Worm (Caenorhabditis elegans) whole organism, young adult: ENCODE results near the gene garr-1.

Experiments
- B0261.1 ChIP-seq: sonication (generic microtip); optimal IDR thresholded peaks from 2 replicates; lab custom pipeline; 2016; ENCODE audit warnings: mild to moderate bottlenecking, missing genetic modification characterization, moderate library complexity, missing compliant biosample characterization
- ZK185.1 ChIP-seq: sonication (generic microtip); optimal IDR thresholded peaks from 2 replicates; lab custom pipeline; 2016; ENCODE audit warnings: mild to moderate bottlenecking, missing genetic modification characterization, missing compliant biosample characterization; ENCODE audit not compliant: poor library complexity, severe bottlenecking
- ccch-3 ChIP-seq: fragments of 200-800 bp; sonication (Bioruptor generic); optimal IDR thresholded peaks from 2 replicates; lab custom pipeline; 2018; ENCODE audit warnings: mild to moderate bottlenecking, missing genetic modification characterization, missing compliant biosample characterization
- die-1 ChIP-seq: sonication (generic microtip); optimal IDR thresholded peaks from 2 replicates; lab custom pipeline; 2016; ENCODE audit warnings: missing genotype, mild to moderate bottlenecking, missing genetic modification characterization, missing compliant biosample characterization
- egl-44 ChIP-seq: fragments of 200-800 bp; sonication (Bioruptor generic); IDR thresholded peaks from 2 replicates; pipeline ENCODE4 v1.3.6; 2022; ENCODE audit warnings: missing genetic modification reagents, missing genetic modification characterization, missing compliant biosample characterization
- hrde-1 ChIP-seq: sonication (generic microtip); optimal IDR thresholded peaks from 2 replicates; lab custom pipeline; 2016; ENCODE audit warnings: missing genetic modification characterization, mild to moderate bottlenecking, missing compliant biosample characterization, moderate library complexity, missing genotype, missing genetic modification reagents, borderline replicate concordance
- let-607 ChIP-seq, 2 experiments: fragments of 200-800 bp in 1 of 2; sonication (Bioruptor generic) in 1 of 2; sonication (generic microtip) in 1 of 2; optimal IDR thresholded peaks; 2 replicates each; lab custom pipeline; 2016 to 2018; ENCODE audit warnings: mild to moderate bottlenecking in 2 of 2, missing compliant biosample characterization in 2 of 2, missing genetic modification characterization in 2 of 2, moderate library complexity in 2 of 2, missing genotype in 1 of 2
- pha-4 ChIP-seq: fragments of 150-350 bp; sonication (generic microtip); optimal IDR thresholded peaks from 2 replicates; lab custom pipeline; 2014; ENCODE audit warnings: missing biosample characterization, missing genetic modification reagents, missing genetic modification characterization
- unc-130 ChIP-seq: sonication (generic microtip); optimal IDR thresholded peaks from 2 replicates; lab custom pipeline; 2016; ENCODE audit warnings: missing genetic modification reagents, missing genetic modification characterization, missing compliant biosample characterization
- ztf-18 ChIP-seq: sonication (generic microtip); optimal IDR thresholded peaks from 2 replicates; lab custom pipeline; 2016; ENCODE audit warnings: missing genotype, mild to moderate bottlenecking, missing genetic modification characterization, missing compliant biosample characterization

ce11 chrIV:377791-378190 is 48.2 kb upstream of the garr-1 start:
- TF ChIP-seq die-1 (tag; lab: Kevin White, UChicago) = no peak
- TF ChIP-seq ztf-18 (tag; lab: Kevin White, UChicago) = no peak
- no peak for TF ChIP-seq ZK185.1 (tag; lab: Kevin White, UChicago)
- no peak for TF ChIP-seq egl-44
- TF ChIP-seq B0261.1 = no peak
- TF ChIP-seq hrde-1 (tag; lab: Kevin White, UChicago) = no peak
- TF ChIP-seq pha-4 (tag; lab: Kevin White, UChicago) = no peak
- no peak for TF ChIP-seq unc-130 (GFP tag; lab: Kevin White, UChicago)
- no peak for TF ChIP-seq ccch-3
- no peak for TF ChIP-seq let-607 (tag; optimal IDR thresholded peaks at IDR 0.05; lab: Kevin White, UChicago)
